Worm (Caenorhabditis elegans): ENCODE measurements around the gene F38B6.7.

- TF ChIP-seq R02D3.7 (tag; optimal IDR thresholded peaks at IDR 0.05) (no peak), ZK546.5 (tag; optimal IDR thresholded peaks at IDR 0.05) (no peak), lir-3 (tag; optimal IDR thresholded peaks at IDR 0.05) (no peak)
These were observed 41.9 kb downstream of the F38B6.7 start for ce11 chrX:6656251-6656650.

Data from whole organism, L4 larva.